Worm (Caenorhabditis elegans) whole organism, L3 larva: ENCODE results near the gene pek-1.

Experiments
- R02D3.7 ChIP-seq: fragments of 150-350 bp; optimal IDR thresholded peaks from 2 replicates; lab custom pipeline; 2014; ENCODE audit warnings: missing biosample characterization, missing genetic modification characterization
- aly-2 ChIP-seq: fragments of 150-350 bp; optimal IDR thresholded peaks from 2 replicates; lab custom pipeline; 2014; ENCODE audit warnings: missing biosample characterization, missing genetic modification characterization
- elt-1 ChIP-seq: fragments of 150-350 bp; optimal IDR thresholded peaks from 2 replicates; lab custom pipeline; 2014; ENCODE audit warnings: missing biosample characterization, missing genetic modification characterization
- jun-1 ChIP-seq: fragments of 150-350 bp; optimal IDR thresholded peaks from 2 replicates; lab custom pipeline; 2014; ENCODE audit warnings: missing biosample characterization, missing genetic modification reagents, missing genetic modification characterization
- nhr-23 ChIP-seq: fragments of 150-350 bp; optimal IDR thresholded peaks from 2 replicates; lab custom pipeline; 2014; ENCODE audit warnings: missing biosample characterization, missing genetic modification reagents, missing genetic modification characterization
- nhr-28 ChIP-seq: fragments of 150-350 bp; optimal IDR thresholded peaks from 2 replicates; lab custom pipeline; 2014; ENCODE audit warnings: missing biosample characterization, missing genetic modification characterization
- unc-39 ChIP-seq: sonication (generic microtip); optimal IDR thresholded peaks from 4 replicates; lab custom pipeline; 2017; ENCODE audit warnings: missing biosample characterization, missing genetic modification characterization
- ztf-11 ChIP-seq: fragments of 150-350 bp; optimal IDR thresholded peaks from 2 replicates; lab custom pipeline; 2014; ENCODE audit warnings: missing biosample characterization, missing genetic modification characterization

DNA sequence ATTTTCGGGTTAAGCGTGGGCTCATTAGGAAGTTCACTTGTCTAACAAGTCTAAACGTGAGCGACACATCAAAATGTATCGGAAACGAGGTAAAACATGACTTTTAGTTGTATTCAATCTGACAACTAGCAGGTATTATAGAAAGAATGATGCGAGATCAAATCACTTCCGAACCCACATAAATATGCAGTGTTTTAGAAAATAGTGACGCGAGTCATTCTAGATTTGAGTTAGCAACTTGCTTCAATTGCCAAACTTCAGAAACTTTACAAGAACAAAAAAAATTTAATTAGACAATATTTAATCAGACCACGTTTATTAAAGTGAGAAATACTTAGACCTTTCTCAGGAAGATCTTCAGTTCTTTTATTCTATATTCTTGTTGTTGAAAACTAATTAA, 42.0 kb upstream of the pek-1 start:
- TF ChIP-seq unc-39, result no peak
- TF ChIP-seq jun-1 (tag; lab: Kevin White, UChicago), result no peak
- TF ChIP-seq ztf-11 (tag; lab: Kevin White, UChicago), result no peak
- no peak for TF ChIP-seq nhr-28 (tag; lab: Kevin White, UChicago)
- no peak for TF ChIP-seq R02D3.7
- no peak for TF ChIP-seq elt-1
- no peak for TF ChIP-seq aly-2 (tag; lab: Kevin White, UChicago)
- TF ChIP-seq nhr-23 (tag; lab: Kevin White, UChicago), result no peak
